Worm (Caenorhabditis elegans) whole organism, L4 larva: ENCODE results near the gene W08F4.10.

Source experiments
- D1046.2 ChIP-seq: fragments of 200-800 bp; sonication (Bioruptor generic); IDR thresholded peaks from 2 replicates; pipeline ENCODE4 v1.3.6; 2022; ENCODE audit warnings: missing genetic modification characterization, missing compliant biosample characterization
- F10B5.3 ChIP-seq: sonication (generic microtip); optimal IDR thresholded peaks from 2 replicates; lab custom pipeline; 2016; ENCODE audit warnings: mild to moderate bottlenecking, missing genetic modification characterization, missing compliant biosample characterization
- F44E2.7 ChIP-seq: fragments of 200-800 bp; sonication (Bioruptor generic); IDR thresholded peaks from 2 replicates; pipeline ENCODE4 v2.1.2; 2022; ENCODE audit warnings: missing genetic modification characterization, missing compliant biosample characterization
- T20F7.1 ChIP-seq: fragments of 200-800 bp; sonication (Bioruptor generic); optimal IDR thresholded peaks from 2 replicates; lab custom pipeline; 2018; ENCODE audit warnings: mild to moderate bottlenecking, missing genetic modification characterization, missing compliant biosample characterization
- Y105C5A.15 ChIP-seq: fragments of 200-800 bp; sonication (Bioruptor generic); IDR thresholded peaks from 2 replicates; pipeline ENCODE4 v1.3.6; 2022; ENCODE audit warnings: missing genetic modification characterization, missing compliant biosample characterization
- Y48G9A.11 ChIP-seq: fragments of 200-800 bp; sonication (Bioruptor generic); IDR thresholded peaks from 2 replicates; pipeline ENCODE4 v1.3.6; 2022; ENCODE audit warnings: missing genetic modification reagents, missing genetic modification characterization, missing compliant biosample characterization
- Y75B8A.6 ChIP-seq: fragments of 200-800 bp; sonication (Bioruptor generic); IDR thresholded peaks from 2 replicates; pipeline ENCODE4 v1.3.6; 2022; ENCODE audit warnings: missing genetic modification reagents, missing genetic modification characterization, missing compliant biosample characterization
- ZK337.2 ChIP-seq: fragments of 200-800 bp; sonication (Bioruptor generic); IDR thresholded peaks from 2 replicates; pipeline ENCODE4 v1.3.6; 2022; ENCODE audit warnings: missing genetic modification reagents, missing genetic modification characterization, missing compliant biosample characterization
- ZK546.5 ChIP-seq, 2 experiments: sonication (generic microtip); optimal IDR thresholded peaks; 2 replicates each; lab custom pipeline; 2017; ENCODE audit warnings: missing biosample characterization in 2 of 2, missing genetic modification characterization in 2 of 2
- ama-1 ChIP-seq: fragments of 150-350 bp; optimal IDR thresholded peaks from 2 replicates; lab custom pipeline; 2014; ENCODE audit warnings: inconsistent platforms, mixed read lengths
- arid-1 ChIP-seq: fragments of 200-800 bp; sonication (Bioruptor generic); conservative IDR thresholded peaks from 2 replicates; pipeline ENCODE4 v1.3.6; 2022; ENCODE audit warnings: missing genetic modification reagents, missing genetic modification characterization, missing compliant biosample characterization
- ceh-20 ChIP-seq: fragments of 200-800 bp; sonication (Bioruptor generic); IDR thresholded peaks from 2 replicates; pipeline ENCODE4 v1.3.6; 2022; ENCODE audit warnings: missing genetic modification reagents, missing genetic modification characterization, missing compliant biosample characterization
- ceh-28 ChIP-seq: fragments of 150-350 bp; optimal IDR thresholded peaks from 2 replicates; lab custom pipeline; 2014; ENCODE audit warnings: missing biosample characterization, missing genetic modification reagents, missing genetic modification characterization
- ceh-32 ChIP-seq: sonication (generic microtip); optimal IDR thresholded peaks from 2 replicates; lab custom pipeline; 2016; ENCODE audit warnings: mild to moderate bottlenecking, missing genetic modification characterization, missing compliant biosample characterization; ENCODE audit not compliant: poor library complexity
- ceh-62 ChIP-seq: sonication (generic microtip); optimal IDR thresholded peaks from 2 replicates; lab custom pipeline; 2017; ENCODE audit warnings: missing biosample characterization, missing genetic modification characterization
- ceh-82 ChIP-seq: sonication (generic microtip); optimal IDR thresholded peaks from 2 replicates; lab custom pipeline; 2017; ENCODE audit warnings: missing biosample characterization, missing genetic modification characterization
- cey-2 ChIP-seq: sonication (generic microtip); optimal IDR thresholded peaks from 3 replicates; lab custom pipeline; 2017; ENCODE audit warnings: missing genetic modification characterization, mild to moderate bottlenecking, missing compliant biosample characterization, antibody characterized with exemption, borderline replicate concordance; ENCODE audit not compliant: insufficient read depth
- ctbp-1 ChIP-seq: fragments of 200-800 bp; sonication (Bioruptor generic); IDR thresholded peaks from 2 replicates; pipeline ENCODE4 v1.3.6; 2022; ENCODE audit warnings: missing genetic modification reagents, missing genetic modification characterization, missing compliant biosample characterization
- daf-16 ChIP-seq, 3 experiments: sonication (generic microtip); optimal IDR thresholded peaks; 2 replicates each; lab custom pipeline; 2016 to 2017; ENCODE audit warnings: missing genetic modification characterization in 3 of 3, missing genetic modification reagents in 3 of 3, mild to moderate bottlenecking in 2 of 3, missing compliant biosample characterization in 2 of 3, missing biosample characterization in 1 of 3, moderate library complexity in 1 of 3
- dmd-6 ChIP-seq: fragments of 200-800 bp; sonication (Bioruptor generic); IDR thresholded peaks from 2 replicates; pipeline ENCODE4 v1.3.6; 2022; ENCODE audit warnings: missing genetic modification reagents, missing genetic modification characterization, missing compliant biosample characterization
- dpl-1 ChIP-seq: fragments of 150-350 bp; optimal IDR thresholded peaks from 2 replicates; lab custom pipeline; 2014; ENCODE audit warnings: missing biosample characterization, missing genetic modification reagents, missing genetic modification characterization
- duxl-1 ChIP-seq: sonication (generic microtip); optimal IDR thresholded peaks from 2 replicates; lab custom pipeline; 2016; ENCODE audit warnings: mild to moderate bottlenecking, missing genetic modification characterization, moderate library complexity, missing compliant biosample characterization; ENCODE audit not compliant: poor library complexity
- dve-1 ChIP-seq: sonication (generic microtip); optimal IDR thresholded peaks from 2 replicates; lab custom pipeline; 2017; ENCODE audit warnings: antibody characterized with exemption, mild to moderate bottlenecking, missing genetic modification characterization, missing compliant biosample characterization; ENCODE audit not compliant: insufficient read depth
- fkh-10 ChIP-seq: fragments of 150-350 bp; optimal IDR thresholded peaks from 2 replicates; lab custom pipeline; 2014; ENCODE audit warnings: missing biosample characterization, missing genetic modification reagents, missing genetic modification characterization
- hlh-11 ChIP-seq: fragments of 200-800 bp; sonication (Bioruptor generic); optimal IDR thresholded peaks from 2 replicates; lab custom pipeline; 2018; ENCODE audit warnings: mild to moderate bottlenecking, missing genetic modification characterization, missing compliant biosample characterization
- hlh-30 ChIP-seq: sonication (generic microtip); optimal IDR thresholded peaks from 2 replicates; lab custom pipeline; 2017; ENCODE audit warnings: antibody characterized with exemption, mild to moderate bottlenecking, missing genetic modification characterization, missing compliant biosample characterization; ENCODE audit not compliant: insufficient read depth
- hmg-1.1 ChIP-seq: fragments of 200-800 bp; sonication (Bioruptor generic); IDR thresholded peaks from 2 replicates; pipeline ENCODE4 v1.3.6; 2022; ENCODE audit warnings: missing genetic modification reagents, missing genetic modification characterization, missing compliant biosample characterization
- lin-13 ChIP-seq: fragments of 150-350 bp; optimal IDR thresholded peaks from 2 replicates; lab custom pipeline; 2014; ENCODE audit warnings: missing biosample characterization, missing genetic modification reagents, missing genetic modification characterization
- lin-15B ChIP-seq: fragments of 150-350 bp; sonication (generic microtip); optimal IDR thresholded peaks from 3 replicates; lab custom pipeline; 2014; ENCODE audit warnings: missing biosample characterization, missing genetic modification characterization
- lin-38 ChIP-seq: fragments of 200-800 bp; sonication (Bioruptor generic); IDR thresholded peaks from 2 replicates; pipeline ENCODE4 v1.3.6; 2022; ENCODE audit warnings: missing genetic modification reagents, missing genetic modification characterization, missing compliant biosample characterization
- lsy-2 ChIP-seq, 2 experiments: fragments of 150-350 bp in 1 of 2; sonication (generic microtip) in 1 of 2; optimal IDR thresholded peaks; 2 replicates each; lab custom pipeline; 2014 to 2017; ENCODE audit warnings: missing biosample characterization in 2 of 2, missing genetic modification characterization in 2 of 2
- madf-9 ChIP-seq: fragments of 200-800 bp; sonication (Bioruptor generic); conservative IDR thresholded peaks from 2 replicates; pipeline ENCODE4 v1.3.6; 2022; ENCODE audit warnings: missing genetic modification reagents, missing genetic modification characterization, missing compliant biosample characterization
- mdl-1 ChIP-seq, 2 experiments: fragments of 150-350 bp in 1 of 2; sonication (generic microtip) in 1 of 2; optimal IDR thresholded peaks; 2 replicates each; lab custom pipeline; 2014 to 2017; ENCODE audit warnings: missing biosample characterization in 2 of 2, missing genetic modification characterization in 2 of 2
- mep-1 ChIP-seq: fragments of 150-350 bp; sonication (generic microtip); optimal IDR thresholded peaks from 3 replicates; lab custom pipeline; 2014; ENCODE audit warnings: missing biosample characterization, missing genetic modification characterization
- mxl-2 ChIP-seq: fragments of 200-800 bp; sonication (Bioruptor generic); conservative IDR thresholded peaks from 2 replicates; pipeline ENCODE4 v1.3.6; 2022; ENCODE audit warnings: missing genetic modification reagents, missing genetic modification characterization, missing compliant biosample characterization
- mxl-3 ChIP-seq: fragments of 200-800 bp; sonication (Bioruptor generic); optimal IDR thresholded peaks from 2 replicates; lab custom pipeline; 2018; ENCODE audit warnings: mild to moderate bottlenecking, missing genetic modification characterization, missing compliant biosample characterization
- nhr-10 ChIP-seq: fragments of 150-350 bp; optimal IDR thresholded peaks from 2 replicates; lab custom pipeline; 2014; ENCODE audit warnings: missing biosample characterization, missing genetic modification characterization
- nhr-48 ChIP-seq: sonication (generic microtip); optimal IDR thresholded peaks from 2 replicates; lab custom pipeline; 2016; ENCODE audit warnings: mild to moderate bottlenecking, missing genetic modification characterization, missing compliant biosample characterization
- nhr-6 ChIP-seq: fragments of 150-350 bp; optimal IDR thresholded peaks from 2 replicates; lab custom pipeline; 2014; ENCODE audit warnings: missing biosample characterization, missing genetic modification characterization
- nhr-76 ChIP-seq: fragments of 150-350 bp; optimal IDR thresholded peaks from 2 replicates; lab custom pipeline; 2014; ENCODE audit warnings: missing biosample characterization, missing genetic modification characterization
- pha-4 ChIP-seq, 2 experiments: fragments of 150-350 bp in 1 of 2; fragments of 200-800 bp in 1 of 2; sonication (Bioruptor generic) in 1 of 2; IDR thresholded peaks in 1 of 2; optimal IDR thresholded peaks in 1 of 2; 2 replicates each; pipeline versions ENCODE4 v1.3.6 to Lab custom; 2014 to 2022; ENCODE audit warnings: missing genetic modification characterization in 2 of 2, missing genetic modification reagents in 2 of 2, missing biosample characterization in 1 of 2, missing compliant biosample characterization in 1 of 2
- sdz-12 ChIP-seq: fragments of 200-800 bp; sonication (Bioruptor generic); optimal IDR thresholded peaks from 2 replicates; lab custom pipeline; 2018; ENCODE audit warnings: mild to moderate bottlenecking, missing genetic modification characterization, missing compliant biosample characterization
- set-16 ChIP-seq: fragments of 200-800 bp; sonication (Bioruptor generic); IDR thresholded peaks from 2 replicates; pipeline ENCODE4 v1.3.6; 2022; ENCODE audit warnings: missing genetic modification reagents, missing genetic modification characterization, missing compliant biosample characterization
- snpc-1.2 ChIP-seq: fragments of 200-800 bp; sonication (Bioruptor generic); IDR thresholded peaks from 2 replicates; pipeline ENCODE4 v1.3.6; 2022; ENCODE audit warnings: missing genetic modification reagents, missing genetic modification characterization, missing compliant biosample characterization
- snpc-4 ChIP-seq: fragments of 150-350 bp; optimal IDR thresholded peaks from 2 replicates; lab custom pipeline; 2014; ENCODE audit warnings: missing biosample characterization, missing genetic modification characterization
- spr-1 ChIP-seq: sonication (generic microtip); optimal IDR thresholded peaks from 2 replicates; lab custom pipeline; 2016; ENCODE audit warnings: mild to moderate bottlenecking, missing genetic modification characterization, missing compliant biosample characterization
- unc-130 ChIP-seq: sonication (generic microtip); optimal IDR thresholded peaks from 2 replicates; lab custom pipeline; 2016; ENCODE audit warnings: missing genetic modification reagents, missing genetic modification characterization, missing compliant biosample characterization
- unc-39 ChIP-seq: sonication (generic microtip); optimal IDR thresholded peaks from 2 replicates; lab custom pipeline; 2017; ENCODE audit warnings: missing biosample characterization, missing genetic modification characterization
- zip-2 ChIP-seq: fragments of 150-350 bp; optimal IDR thresholded peaks from 2 replicates; lab custom pipeline; 2014; ENCODE audit warnings: missing biosample characterization, missing genetic modification characterization
- ztf-11 ChIP-seq: fragments of 150-350 bp; optimal IDR thresholded peaks from 2 replicates; lab custom pipeline; 2014; ENCODE audit warnings: missing biosample characterization, missing genetic modification characterization

Gene W08F4.10

DNA sequence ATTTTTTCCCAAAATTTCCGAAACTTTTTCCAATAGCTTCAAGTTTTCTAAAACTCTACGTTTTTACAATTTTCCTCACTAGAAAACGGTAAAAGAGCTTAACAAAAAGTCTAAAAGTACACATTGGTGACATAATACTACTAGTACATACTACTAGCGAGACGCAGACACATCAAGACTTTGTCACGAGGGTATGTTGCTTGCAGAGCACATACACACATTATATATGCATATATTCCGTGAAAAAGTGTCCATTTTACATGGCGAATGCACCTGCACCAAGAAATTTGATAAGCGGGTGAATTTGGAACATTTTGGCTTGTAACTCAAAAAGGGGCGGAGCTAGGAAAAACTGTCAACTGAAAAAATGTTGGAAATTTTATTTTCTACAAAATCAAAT, 10.3 kb upstream of the W08F4.10 start:
- no peak for TF ChIP-seq daf-16 (GFP tag; optimal IDR thresholded peaks at IDR 0.05; lab: Kevin White, UChicago)
- TF ChIP-seq daf-16 (tag; optimal IDR thresholded peaks at IDR 0.05; lab: Kevin White, UChicago) = no peak
- TF ChIP-seq Y48G9A.11 (GFP tag; lab: Robert Waterston, UW) = no peak
- TF ChIP-seq lin-15B (tag; lab: Kevin White, UChicago) = no peak
- TF ChIP-seq dve-1 (tag; lab: Kevin White, UChicago) = peak; percentile 67
- TF ChIP-seq unc-130 (GFP tag; lab: Kevin White, UChicago) = no peak
- no peak for TF ChIP-seq nhr-48
- TF ChIP-seq duxl-1 (tag; lab: Kevin White, UChicago) = no peak
- no peak for TF ChIP-seq snpc-4 (tag; lab: Kevin White, UChicago)
- no peak for TF ChIP-seq ceh-28
- peak in 1 of 2 experiments; percentile 52 for TF ChIP-seq lsy-2 (tag; optimal IDR thresholded peaks at IDR 0.05; lab: Kevin White, UChicago)
- no peak for TF ChIP-seq ceh-62 (tag; lab: Kevin White, UChicago)
- TF ChIP-seq snpc-1.2 = no peak
- TF ChIP-seq fkh-10 (GFP tag; lab: Kevin White, UChicago) = no peak
- TF ChIP-seq hlh-30 (tag; lab: Kevin White, UChicago) = peak; percentile 88
- TF ChIP-seq ceh-20 = no peak
- no peak for TF ChIP-seq ama-1 (lab: Kevin White, UChicago)
- TF ChIP-seq mxl-2 = no peak
- TF ChIP-seq mdl-1 (tag; optimal IDR thresholded peaks at IDR 0.05; lab: Kevin White, UChicago) = peak in 1 of 2 experiments; percentile 79
- TF ChIP-seq nhr-6 = no peak
- TF ChIP-seq mep-1 (tag; lab: Kevin White, UChicago) = peak; percentile 42
- TF ChIP-seq nhr-76 (tag; lab: Kevin White, UChicago) = no peak
- no peak for TF ChIP-seq zip-2 (tag; lab: Kevin White, UChicago)
- no peak for TF ChIP-seq madf-9 (GFP tag; lab: Robert Waterston, UW)
- no peak for TF ChIP-seq Y75B8A.6 (GFP tag; lab: Robert Waterston, UW)
- TF ChIP-seq spr-1 (tag; lab: Kevin White, UChicago) = no peak
- TF ChIP-seq lin-38 (GFP tag; lab: Robert Waterston, UW) = no peak
- no peak for TF ChIP-seq set-16
- no peak for TF ChIP-seq arid-1 (GFP tag; lab: Robert Waterston, UW)
- no peak for TF ChIP-seq cey-2 (tag; lab: Kevin White, UChicago)
- no peak for TF ChIP-seq nhr-10 (tag; lab: Kevin White, UChicago)
- TF ChIP-seq ceh-82 (tag; lab: Kevin White, UChicago) = no peak
- TF ChIP-seq dmd-6 (GFP tag; lab: Robert Waterston, UW) = no peak
- TF ChIP-seq mxl-3 (GFP tag; lab: Kevin White, UChicago) = no peak
- no peak for TF ChIP-seq pha-4 (GFP tag; IDR thresholded peaks at IDR 0.05; lab: Robert Waterston, UW)
- TF ChIP-seq pha-4 (tag; optimal IDR thresholded peaks at IDR 0.05; lab: Kevin White, UChicago) = peak; percentile 70
- TF ChIP-seq dpl-1 (GFP tag; lab: Kevin White, UChicago) = no peak
- no peak for TF ChIP-seq sdz-12 (GFP tag; lab: Kevin White, UChicago)
- peak; percentile 17; the same call in 1 of the 2 replicates for TF ChIP-seq hmg-1.1
- no peak for TF ChIP-seq ztf-11 (tag; lab: Kevin White, UChicago)
- no peak for TF ChIP-seq T20F7.1 (GFP tag; lab: Kevin White, UChicago)
- no peak for TF ChIP-seq ZK337.2 (GFP tag; lab: Robert Waterston, UW)
- TF ChIP-seq unc-39 (tag; lab: Kevin White, UChicago) = no peak
- no peak for TF ChIP-seq F44E2.7 (GFP tag; lab: Robert Waterston, UW)
- no peak for TF ChIP-seq ZK546.5 (tag; optimal IDR thresholded peaks at IDR 0.05; lab: Kevin White, UChicago)
- TF ChIP-seq lin-13 = no peak
- no peak for TF ChIP-seq Y105C5A.15 (GFP tag; lab: Robert Waterston, UW)
- TF ChIP-seq ctbp-1 (GFP tag; lab: Robert Waterston, UW) = no peak
- TF ChIP-seq ceh-32 = no peak
- TF ChIP-seq F10B5.3 (tag; lab: Kevin White, UChicago) = no peak
- peak; percentile 21 for TF ChIP-seq hlh-11
- no peak for TF ChIP-seq D1046.2 (GFP tag; lab: Robert Waterston, UW)
